Worm (Caenorhabditis elegans): ENCODE data around the gene nlp-46.

nlp-46 gene

DNA sequence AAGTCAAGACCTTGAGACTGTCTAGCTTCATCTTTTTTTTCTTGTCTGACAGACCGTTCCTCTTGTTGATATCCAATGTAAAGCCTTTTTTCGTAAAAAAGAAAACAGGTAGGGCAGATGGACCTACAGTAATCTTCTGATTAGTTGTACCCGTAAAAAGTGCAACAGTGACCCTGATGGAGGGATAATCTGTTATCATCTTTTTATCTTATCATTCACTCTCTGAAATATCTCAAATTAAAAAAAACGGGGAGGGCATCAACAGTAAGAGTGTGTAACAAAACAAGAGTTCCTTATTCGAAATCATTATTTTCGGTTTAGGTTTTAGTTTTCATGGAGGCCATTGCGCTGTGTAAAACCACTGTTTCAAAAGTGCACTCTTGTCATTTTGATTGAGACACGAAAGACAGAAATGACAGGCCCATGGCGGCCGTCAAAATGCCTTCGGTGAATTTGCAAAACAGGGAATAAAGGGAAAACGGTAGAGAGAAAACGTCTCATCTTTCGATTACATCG is 27.6 kb upstream of the nlp-46 start:
- TF ChIP-seq dpl-1 (GFP tag; optimal IDR thresholded peaks at IDR 0.05) (no peak), nhr-80 (tag; optimal IDR thresholded peaks at IDR 0.05) (peak; percentile 7), tbx-9 (tag; optimal IDR thresholded peaks at IDR 0.05; ENCODE audit: borderline replicate concordance) (no peak), madf-3 (GFP tag; IDR thresholded peaks at IDR 0.05) (no peak), snpc-4 (GFP tag; optimal IDR thresholded peaks at IDR 0.05) (no peak), snpc-4 (tag; optimal IDR thresholded peaks at IDR 0.05) (no peak)

DNA sequence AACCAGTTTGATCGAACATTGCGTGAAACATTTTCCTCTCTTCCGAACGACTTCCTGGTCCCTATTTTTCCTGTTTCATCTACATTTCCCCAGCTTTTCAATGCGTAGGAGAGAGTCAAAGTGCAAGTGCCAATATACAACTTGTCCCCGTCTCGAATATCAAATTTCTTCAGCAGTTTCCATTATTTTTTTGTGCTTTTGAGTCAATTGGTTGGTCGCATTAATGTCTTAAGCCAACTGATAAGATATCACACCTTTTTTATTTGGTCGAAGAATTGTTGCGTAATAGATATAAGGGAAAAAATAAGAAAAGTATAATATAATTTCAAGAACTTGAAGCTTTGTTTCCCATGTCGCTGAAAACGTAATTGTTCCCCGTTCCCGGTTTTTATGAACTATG is 26.3 kb upstream of the nlp-46 start:
- TF ChIP-seq nhr-80 (tag; optimal IDR thresholded peaks at IDR 0.05) (peak; percentile 65), madf-6 (GFP tag; IDR thresholded peaks at IDR 0.05) (no peak)

DNA sequence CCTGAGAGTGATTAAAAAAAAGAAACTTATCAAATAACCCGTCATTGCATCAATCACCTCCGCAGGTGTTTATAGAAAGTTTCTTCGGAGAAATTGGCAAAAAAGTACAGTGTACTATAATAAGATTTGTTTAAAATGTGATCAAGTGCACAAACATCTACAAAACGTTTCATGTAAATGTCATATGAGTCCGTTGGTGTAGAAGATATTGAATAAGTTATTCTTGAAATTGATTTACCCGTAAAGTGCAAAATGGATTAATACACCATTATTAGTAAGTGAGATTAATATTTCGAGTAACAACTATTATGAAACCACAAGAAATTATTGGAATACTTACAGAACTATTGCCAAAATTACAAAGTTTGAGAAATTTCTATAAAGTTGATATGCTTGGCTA is 25.0 kb upstream of the nlp-46 start:
- TF ChIP-seq him-1 (tag; optimal IDR thresholded peaks at IDR 0.05): no peak
- TF ChIP-seq F22D6.2 (tag; optimal IDR thresholded peaks at IDR 0.05): no peak
- no peak for TF ChIP-seq lin-54 (GFP tag; optimal IDR thresholded peaks at IDR 0.05)
- no peak for TF ChIP-seq egrh-3 (GFP tag; IDR thresholded peaks at IDR 0.05)
- no peak for TF ChIP-seq gei-17 (GFP tag; optimal IDR thresholded peaks at IDR 0.05)
- TF ChIP-seq dpff-1 (tag; optimal IDR thresholded peaks at IDR 0.05): no peak
- no peak for TF ChIP-seq akir-1 (GFP tag; optimal IDR thresholded peaks at IDR 0.05)
- TF ChIP-seq B0035.1 (tag; optimal IDR thresholded peaks at IDR 0.05): no peak
- no peak for TF ChIP-seq ama-1 (optimal IDR thresholded peaks at IDR 0.05)
- no peak for TF ChIP-seq ama-1 (GFP tag; optimal IDR thresholded peaks at IDR 0.05)
- TF ChIP-seq dpl-1 (GFP tag; optimal IDR thresholded peaks at IDR 0.05): no peak
- no peak for TF ChIP-seq hlh-26 (GFP tag; conservative IDR thresholded peaks at IDR 0.05)
- no peak for TF ChIP-seq dox-1 (GFP tag; IDR thresholded peaks at IDR 0.05)
- no peak for TF ChIP-seq C17E4.6 (GFP tag; IDR thresholded peaks at IDR 0.05)

DNA sequence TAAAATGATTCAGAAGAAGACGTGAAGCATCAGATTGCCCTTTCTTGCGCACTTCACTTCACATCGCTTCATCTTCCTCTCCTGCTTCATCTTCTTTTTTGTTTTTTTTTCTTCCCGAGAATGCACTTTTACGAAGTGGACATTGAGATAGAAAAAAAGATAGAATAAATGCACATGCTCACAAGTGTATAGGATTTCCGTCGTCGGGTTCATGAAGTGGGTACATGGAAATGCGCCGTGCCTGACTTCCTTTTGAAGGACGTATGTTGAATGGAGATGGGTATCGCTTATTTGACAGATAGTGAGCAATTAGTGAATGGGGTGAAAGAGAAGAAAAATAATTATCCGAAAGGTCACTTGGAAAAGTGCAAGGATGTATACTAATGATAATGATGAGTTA is 24.0 kb upstream of the nlp-46 start:
- TF ChIP-seq mcd-1 (GFP tag; IDR thresholded peaks at IDR 0.05) (no peak), nhr-90 (tag; optimal IDR thresholded peaks at IDR 0.05) (no peak), F23B12.7 (tag; optimal IDR thresholded peaks at IDR 0.05; ENCODE audit: insufficient read depth) (no peak), ztf-18 (tag; optimal IDR thresholded peaks at IDR 0.05) (no peak), B0261.1 (tag; optimal IDR thresholded peaks at IDR 0.05) (no peak), ztf-22 (GFP tag; optimal IDR thresholded peaks at IDR 0.05) (no peak), ekl-4 (GFP tag; IDR thresholded peaks at IDR 0.05) (no peak), T26A5.8 (tag; optimal IDR thresholded peaks at IDR 0.05) (no peak)

DNA sequence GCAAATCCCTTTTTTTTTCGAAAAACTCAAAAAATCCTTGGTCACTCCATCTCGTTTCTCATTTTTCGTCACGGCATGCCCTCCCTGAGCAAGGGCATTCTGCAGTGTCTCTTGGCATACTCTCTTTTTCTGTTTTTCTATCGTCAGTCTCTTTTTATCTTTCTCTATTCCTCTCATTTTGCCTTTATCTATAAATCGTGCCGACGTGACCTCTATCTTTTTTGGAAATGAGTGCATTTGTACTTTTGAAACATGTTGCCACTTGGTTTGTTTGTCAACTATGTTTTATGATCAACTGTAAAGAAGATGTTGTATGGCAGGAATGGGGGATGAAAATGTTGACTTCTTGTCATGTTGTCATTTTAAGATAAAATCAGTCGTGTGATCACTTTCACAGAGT is 22.8 kb upstream of the nlp-46 start:
- no peak for TF ChIP-seq F57C9.4 (tag; optimal IDR thresholded peaks at IDR 0.05)
- no peak for TF ChIP-seq F49E8.2 (tag; optimal IDR thresholded peaks at IDR 0.05; ENCODE audit: insufficient read depth)
- TF ChIP-seq ceh-27 (GFP tag; optimal IDR thresholded peaks at IDR 0.05): peak; percentile 19
- no peak for TF ChIP-seq tbx-9 (tag; optimal IDR thresholded peaks at IDR 0.05; ENCODE audit: borderline replicate concordance)
- TF ChIP-seq hmg-1.2 (GFP tag; IDR thresholded peaks at IDR 0.05): peak; percentile 82
- TF ChIP-seq nhr-120 (GFP tag; IDR thresholded peaks at IDR 0.05): no peak
- peak; percentile 55 for TF ChIP-seq nhr-80 (tag; optimal IDR thresholded peaks at IDR 0.05)
